Worm (Caenorhabditis elegans) whole organism, L3 larva: ENCODE measurements around the gene C01G12.3.

Experiments
- daf-12 ChIP-seq: fragments of 150-350 bp; optimal IDR thresholded peaks from 2 replicates; lab custom pipeline; 2014; ENCODE audit warnings: missing biosample characterization, missing genetic modification reagents, missing genetic modification characterization
- elt-3 ChIP-seq, 3 experiments: fragments of 150-350 bp in 1 of 3; sonication (generic microtip) in 2 of 3; optimal IDR thresholded peaks; 2 replicates in 2 of 3; 4 replicates in 1 of 3; lab custom pipeline; 2014 to 2017; ENCODE audit warnings: missing biosample characterization in 3 of 3, missing genetic modification characterization in 3 of 3
- lin-39 ChIP-seq: fragments of 150-350 bp; optimal IDR thresholded peaks from 2 replicates; lab custom pipeline; 2018; ENCODE audit warnings: missing biosample characterization, missing genetic modification reagents, missing genetic modification characterization
- nhr-77 ChIP-seq: fragments of 150-350 bp; optimal IDR thresholded peaks from 2 replicates; lab custom pipeline; 2014; ENCODE audit warnings: missing biosample characterization, missing genetic modification characterization
- skn-1 ChIP-seq: fragments of 150-350 bp; optimal IDR thresholded peaks from 2 replicates; lab custom pipeline; 2014; ENCODE audit warnings: missing biosample characterization, missing genetic modification characterization
- snpc-4 ChIP-seq: fragments of 150-350 bp; optimal IDR thresholded peaks from 2 replicates; lab custom pipeline; 2014; ENCODE audit warnings: missing biosample characterization, missing genetic modification characterization

ce11 chrII:14608508-14608907 is 26.4 kb upstream of the C01G12.3 start:
- TF ChIP-seq skn-1 (tag; lab: Kevin White, UChicago) (no peak), snpc-4 (tag; lab: Kevin White, UChicago) (no peak), daf-12 (tag; lab: Kevin White, UChicago) (no peak), elt-3 (tag; optimal IDR thresholded peaks at IDR 0.05; lab: Kevin White, UChicago) (no peak), lin-39 (tag; lab: Kevin White, UChicago) (no peak), nhr-77 (tag; lab: Kevin White, UChicago) (no peak)
